Worm (Caenorhabditis elegans) whole organism, midembryonic: ENCODE results near the gene F09E10.5.

Experiments used
- T22C8.4 ChIP-seq: fragments of 200-800 bp; sonication (Bioruptor generic); IDR thresholded peaks from 2 replicates; pipeline ENCODE4 v1.3.6; 2022; ENCODE audit warnings: missing genetic modification characterization, missing compliant biosample characterization
- cog-1 ChIP-seq: sonication (generic microtip); optimal IDR thresholded peaks from 2 replicates; lab custom pipeline; 2016; ENCODE audit warnings: missing genetic modification characterization, missing compliant biosample characterization
- tab-1 ChIP-seq: fragments of 200-800 bp; sonication (Bioruptor generic); IDR thresholded peaks from 2 replicates; pipeline ENCODE4 v1.3.6; 2022; ENCODE audit warnings: missing genetic modification characterization, missing compliant biosample characterization

- TF ChIP-seq cog-1 (tag; lab: Kevin White, UChicago): no peak
- no peak for TF ChIP-seq T22C8.4 (GFP tag; lab: Robert Waterston, UW)
- TF ChIP-seq tab-1 (GFP tag; lab: Robert Waterston, UW): no peak
These were observed 8.8 kb upstream of the F09E10.5 start for ce11 chrX:1502914-1503313.
